Worm (Caenorhabditis elegans) whole organism, L4/young adult: ENCODE results near the gene F14F7.7.

ENCODE experiments used
- dao-5 ChIP-seq: sonication (generic microtip); optimal IDR thresholded peaks from 2 replicates; lab custom pipeline; 2016; ENCODE audit warnings: missing genotype, missing genetic modification characterization, moderate library complexity, missing compliant biosample characterization
- him-1 ChIP-seq: sonication (generic microtip); optimal IDR thresholded peaks from 2 replicates; lab custom pipeline; 2016; ENCODE audit warnings: missing genotype, missing genetic modification reagents, missing genetic modification characterization, missing compliant biosample characterization

DNA sequence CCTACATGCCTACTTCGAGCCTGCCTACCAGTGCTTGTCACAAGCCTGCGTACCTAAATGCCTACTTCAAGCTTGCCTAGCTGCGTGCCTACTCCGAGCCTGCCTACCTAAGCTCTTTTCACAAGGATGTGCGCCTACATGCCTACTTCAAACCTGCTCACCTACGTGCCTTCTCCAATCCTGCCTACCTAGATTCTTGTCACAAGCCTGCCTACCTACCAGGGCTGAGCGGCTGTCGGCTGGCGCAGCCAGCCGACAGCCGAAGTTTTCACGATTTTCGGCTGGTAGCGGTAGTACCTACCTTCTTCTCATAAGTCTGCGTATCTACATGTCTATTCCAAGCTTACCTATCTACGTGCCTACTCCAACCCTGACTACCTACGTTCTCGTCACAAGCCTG, 31.0 kb downstream of the F14F7.7 start:
- TF ChIP-seq dao-5 (tag; lab: Kevin White, UChicago): no peak
- no peak for TF ChIP-seq him-1
